Fruit fly (Drosophila melanogaster) whole organism, prepupa: ENCODE data around the gene CG9098.

Experiments used
- Blimp-1 ChIP-seq: fragments of 200-800 bp; sonication (Bioruptor generic); optimal IDR thresholded peaks from 3 replicates; lab custom pipeline; 2017; ENCODE audit warnings: missing biosample characterization, missing genetic modification characterization, mild to moderate bottlenecking, moderate library complexity, missing genetic modification reagents
- CG10631 ChIP-seq: fragments of 200-800 bp; sonication (Bioruptor generic); optimal IDR thresholded peaks from 2 replicates; lab custom pipeline; 2016; ENCODE audit warnings: missing biosample characterization, missing genetic modification characterization
- CG1621 ChIP-seq: fragments of 200-800 bp; sonication (Bioruptor generic); optimal IDR thresholded peaks from 3 replicates; lab custom pipeline; 2018; ENCODE audit warnings: missing biosample characterization, mild to moderate bottlenecking, missing genetic modification characterization
- CG32006 ChIP-seq: fragments of 200-800 bp; sonication (Bioruptor generic); optimal IDR thresholded peaks from 3 replicates; lab custom pipeline; 2017; ENCODE audit warnings: missing biosample characterization, mild to moderate bottlenecking, missing genetic modification characterization
- CG6792 ChIP-seq: fragments of 200-800 bp; sonication (Bioruptor generic); optimal IDR thresholded peaks from 3 replicates; lab custom pipeline; 2016; ENCODE audit warnings: missing biosample characterization, missing genetic modification characterization
- CG8119 ChIP-seq: fragments of 200-800 bp; sonication (Bioruptor generic); IDR thresholded peaks from 3 replicates; pipeline ENCODE4 v1.3.6; 2022; ENCODE audit warnings: missing biosample characterization, missing genetic modification characterization
- CG8632 ChIP-seq: fragments of 200-800 bp; sonication (Bioruptor generic); optimal IDR thresholded peaks from 3 replicates; lab custom pipeline; 2016; ENCODE audit warnings: missing biosample characterization, missing genetic modification characterization
- CG9139 ChIP-seq: fragments of 200-800 bp; sonication (Bioruptor generic); optimal IDR thresholded peaks from 3 replicates; lab custom pipeline; 2017; ENCODE audit warnings: missing biosample characterization, mild to moderate bottlenecking, missing genetic modification characterization
- Ets21C ChIP-seq: fragments of 200-800 bp; sonication (Bioruptor generic); optimal IDR thresholded peaks from 3 replicates; lab custom pipeline; 2016; ENCODE audit warnings: missing biosample characterization, missing genetic modification characterization
- Hr38 ChIP-seq: sonication (Bioruptor generic); optimal IDR thresholded peaks from 2 replicates; lab custom pipeline; 2016; ENCODE audit warnings: missing biosample characterization, missing genetic modification characterization
- OdsH ChIP-seq: fragments of 200-800 bp; sonication (Bioruptor generic); optimal IDR thresholded peaks from 3 replicates; lab custom pipeline; 2016; ENCODE audit warnings: missing biosample characterization, missing genetic modification characterization
- dsx ChIP-seq: fragments of 200-800 bp; optimal IDR thresholded peaks from 3 replicates; lab custom pipeline; 2019; ENCODE audit warnings: missing biosample characterization, mild to moderate bottlenecking, missing genetic modification characterization, moderate library complexity; ENCODE audit not compliant: poor library complexity, severe bottlenecking
- net ChIP-seq: fragments of 200-800 bp; sonication (Bioruptor generic); optimal IDR thresholded peaks from 3 replicates; lab custom pipeline; 2016; ENCODE audit warnings: missing biosample characterization, missing genetic modification characterization
- pdm3 ChIP-seq: fragments of 200-800 bp; sonication (Bioruptor generic); optimal IDR thresholded peaks from 3 replicates; lab custom pipeline; 2016; ENCODE audit warnings: missing biosample characterization, missing genetic modification characterization

DNA sequence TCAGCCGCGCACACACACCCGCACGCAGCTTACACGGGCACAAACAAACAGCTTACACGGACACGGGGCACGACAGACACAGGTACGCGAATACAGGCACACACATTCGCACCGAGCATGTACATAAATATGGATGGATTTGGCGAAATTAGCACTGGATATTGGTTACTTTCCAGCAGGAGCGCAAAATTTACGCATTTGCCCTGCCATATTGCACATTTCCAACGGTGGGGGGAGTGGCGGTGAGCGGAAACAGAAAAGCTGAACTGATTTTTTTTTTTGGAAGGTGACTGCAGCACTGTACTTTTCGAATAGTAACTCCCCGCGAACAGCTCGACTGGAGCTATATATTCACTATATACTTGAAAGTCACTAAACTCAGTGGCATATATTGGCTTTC is 13.8 kb downstream of the CG9098 start:
- no peak for TF ChIP-seq Hr38 (GFP tag; lab: Kevin White, UChicago)
- no peak for TF ChIP-seq CG6792 (GFP tag; lab: Kevin White, UChicago)
- no peak for TF ChIP-seq CG8119 (GFP tag; lab: Robert Waterston, UW)
- TF ChIP-seq CG1621: no peak
- TF ChIP-seq Blimp-1 (GFP tag; lab: Kevin White, UChicago): no peak
- no peak for TF ChIP-seq CG32006 (GFP tag; lab: Kevin White, UChicago)
- no peak for TF ChIP-seq CG8632 (GFP tag; lab: Kevin White, UChicago)
- TF ChIP-seq CG9139 (GFP tag; lab: Kevin White, UChicago): no peak
- TF ChIP-seq net: no peak
- TF ChIP-seq CG10631: no peak
- no peak for TF ChIP-seq pdm3 (GFP tag; lab: Kevin White, UChicago)
- TF ChIP-seq OdsH (GFP tag; lab: Kevin White, UChicago): no peak
- TF ChIP-seq Ets21C (GFP tag; lab: Kevin White, UChicago): no peak
- no peak for TF ChIP-seq dsx (GFP tag; lab: Kevin White, UChicago)
